Worm (Caenorhabditis elegans) whole organism, mixed stage, embryonic: ENCODE measurements around the gene str-31.

ENCODE experiments used
- M03D4.4 ChIP-seq: sonication (generic microtip); optimal IDR thresholded peaks from 2 replicates; lab custom pipeline; 2017; ENCODE audit warnings: mild to moderate bottlenecking, missing genetic modification characterization, missing compliant biosample characterization
- elt-1 ChIP-seq: sonication (generic microtip); optimal IDR thresholded peaks from 2 replicates; lab custom pipeline; 2017; ENCODE audit warnings: missing genetic modification characterization, mild to moderate bottlenecking, missing compliant biosample characterization, antibody characterized with exemption, moderate library complexity, borderline replicate concordance; ENCODE audit not compliant: insufficient read depth
- lin-32 ChIP-seq: fragments of 200-800 bp; sonication (Bioruptor generic); optimal IDR thresholded peaks from 2 replicates; lab custom pipeline; 2018; ENCODE audit warnings: mild to moderate bottlenecking, missing genetic modification characterization, missing compliant biosample characterization
- mab-5 ChIP-seq: fragments of 150-350 bp; optimal IDR thresholded peaks from 2 replicates; lab custom pipeline; 2014; ENCODE audit warnings: missing biosample characterization, missing genetic modification characterization
- unc-62 ChIP-seq: fragments of 150-350 bp; optimal IDR thresholded peaks from 2 replicates; lab custom pipeline; 2014; ENCODE audit warnings: missing biosample characterization, missing genetic modification reagents, missing genetic modification characterization
- ztf-11 ChIP-seq: fragments of 150-350 bp; optimal IDR thresholded peaks from 2 replicates; lab custom pipeline; 2014; ENCODE audit warnings: missing biosample characterization, missing genetic modification characterization

DNA sequence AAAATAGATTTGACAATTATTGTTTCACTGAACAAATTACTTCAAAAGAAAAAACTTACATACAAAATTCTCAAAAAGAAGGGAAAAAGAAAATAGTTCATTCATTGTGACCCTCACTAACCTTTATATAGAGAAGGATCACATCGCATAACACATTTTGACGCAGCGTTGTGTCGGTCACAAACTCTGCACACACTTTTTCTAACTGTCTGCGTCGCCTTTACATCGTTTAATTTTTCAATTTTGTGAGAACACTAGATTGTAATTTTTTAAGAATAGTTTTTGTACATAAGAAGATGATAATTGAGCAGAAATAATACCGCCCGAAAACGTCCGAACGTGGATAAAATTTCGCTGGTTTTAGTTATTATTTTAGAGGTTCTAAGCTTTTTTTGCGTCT, 27.5 kb downstream of the str-31 start, which contains the start of gene C18B10.6:
- TF ChIP-seq M03D4.4 (no peak), mab-5 (tag; lab: Kevin White, UChicago) (no peak), elt-1 (tag; lab: Kevin White, UChicago) (no peak), unc-62 (GFP tag; lab: Kevin White, UChicago) (no peak), lin-32 (GFP tag; lab: Kevin White, UChicago) (no peak), ztf-11 (tag; lab: Kevin White, UChicago) (no peak)
